Worm (Caenorhabditis elegans) whole organism, early embryonic: ENCODE measurements around the gene C14A6.3.

Experiments used
- B0310.2 ChIP-seq: sonication (generic microtip); optimal IDR thresholded peaks from 2 replicates; lab custom pipeline; 2016; ENCODE audit warnings: mild to moderate bottlenecking, missing genetic modification characterization, missing compliant biosample characterization
- F13C5.2 ChIP-seq: sonication (generic microtip); optimal IDR thresholded peaks from 2 replicates; lab custom pipeline; 2017; ENCODE audit warnings: mild to moderate bottlenecking, missing genetic modification characterization, inconsistent platforms, missing compliant biosample characterization
- aly-1 ChIP-seq: sonication (generic microtip); optimal IDR thresholded peaks from 2 replicates; lab custom pipeline; 2016; ENCODE audit warnings: missing genetic modification characterization, missing compliant biosample characterization
- ama-1 ChIP-seq: fragments of 150-350 bp; optimal IDR thresholded peaks from 2 replicates; lab custom pipeline; 2014
- ceh-13 ChIP-seq: fragments of 200-800 bp; sonication (Bioruptor generic); optimal IDR thresholded peaks from 2 replicates; lab custom pipeline; 2018; ENCODE audit warnings: mild to moderate bottlenecking, missing genetic modification characterization, missing compliant biosample characterization
- ceh-36 ChIP-seq: sonication (generic microtip); optimal IDR thresholded peaks from 2 replicates; lab custom pipeline; 2016; ENCODE audit warnings: missing genetic modification characterization, inconsistent platforms, missing compliant biosample characterization
- ets-7 ChIP-seq: sonication (generic microtip); optimal IDR thresholded peaks from 2 replicates; lab custom pipeline; 2016; ENCODE audit warnings: missing genotype, missing genetic modification characterization, missing compliant biosample characterization
- flt-1 ChIP-seq: fragments of 200-800 bp; sonication (Bioruptor generic); IDR thresholded peaks from 2 replicates; pipeline ENCODE4 v1.3.6; 2022; ENCODE audit warnings: missing genetic modification characterization, missing compliant biosample characterization
- hmbx-1 ChIP-seq: sonication (generic microtip); optimal IDR thresholded peaks from 2 replicates; lab custom pipeline; 2016; ENCODE audit warnings: mild to moderate bottlenecking, missing genetic modification characterization, missing compliant biosample characterization
- hmg-4 ChIP-seq: fragments of 200-800 bp; sonication (Bioruptor generic); optimal IDR thresholded peaks from 2 replicates; lab custom pipeline; 2018; ENCODE audit warnings: mild to moderate bottlenecking, missing genetic modification characterization, missing compliant biosample characterization
- hnd-1 ChIP-seq: sonication (generic microtip); optimal IDR thresholded peaks from 2 replicates; lab custom pipeline; 2016; ENCODE audit warnings: missing genetic modification characterization, missing compliant biosample characterization
- pes-1 ChIP-seq: fragments of 200-800 bp; sonication (Bioruptor generic); IDR thresholded peaks from 2 replicates; pipeline ENCODE4 v1.3.6; 2022; ENCODE audit warnings: missing genetic modification reagents, missing genetic modification characterization, missing compliant biosample characterization
- scrt-1 ChIP-seq: fragments of 200-800 bp; sonication (Bioruptor generic); IDR thresholded peaks from 2 replicates; pipeline ENCODE4 v1.3.6; 2022; ENCODE audit warnings: missing genetic modification characterization, missing compliant biosample characterization
- sea-1 ChIP-seq: fragments of 200-800 bp; sonication (Bioruptor generic); conservative IDR thresholded peaks from 2 replicates; pipeline ENCODE4 v1.3.6; 2022; ENCODE audit warnings: missing genetic modification characterization, missing compliant biosample characterization
- tbx-11 ChIP-seq: fragments of 200-800 bp; sonication (Bioruptor generic); IDR thresholded peaks from 2 replicates; pipeline ENCODE4 v1.3.6; 2022; ENCODE audit warnings: missing genetic modification characterization, missing compliant biosample characterization
- tbx-37 ChIP-seq: fragments of 200-800 bp; sonication (Bioruptor generic); conservative IDR thresholded peaks from 2 replicates; pipeline ENCODE4 v1.3.6; 2022; ENCODE audit warnings: missing genetic modification reagents, missing genetic modification characterization, missing compliant biosample characterization
- tra-4 ChIP-seq: sonication (generic microtip); optimal IDR thresholded peaks from 2 replicates; lab custom pipeline; 2017; ENCODE audit warnings: missing genetic modification characterization, missing compliant biosample characterization

The C14A6.3 gene

ce11 chrV:18162568-18162967, 16.4 kb downstream of the C14A6.3 start, which contains the start of gene C14A6.12:
C14A6.12 (minus strand) TSS chrV:18162668.
- no peak for TF ChIP-seq tbx-11 (GFP tag; lab: Robert Waterston, UW)
- no peak for TF ChIP-seq B0310.2 (tag; lab: Kevin White, UChicago)
- no peak for TF ChIP-seq scrt-1 (GFP tag; lab: Robert Waterston, UW)
- TF ChIP-seq hmbx-1 (tag; lab: Kevin White, UChicago): no peak
- TF ChIP-seq ets-7 (tag; lab: Kevin White, UChicago): no peak
- TF ChIP-seq pes-1 (GFP tag; lab: Robert Waterston, UW): no peak
- TF ChIP-seq F13C5.2 (tag; lab: Kevin White, UChicago): no peak
- TF ChIP-seq flt-1 (GFP tag; lab: Robert Waterston, UW): no peak
- TF ChIP-seq sea-1: no peak

- no peak for TF ChIP-seq aly-1 (tag; lab: Kevin White, UChicago)
- no peak for TF ChIP-seq ceh-36 (tag; lab: Kevin White, UChicago)
- no peak for TF ChIP-seq pes-1 (GFP tag; lab: Robert Waterston, UW)
- TF ChIP-seq hmbx-1 (tag; lab: Kevin White, UChicago): no peak
- TF ChIP-seq ama-1: no peak
- no peak for TF ChIP-seq ets-7 (tag; lab: Kevin White, UChicago)
- no peak for TF ChIP-seq B0310.2 (tag; lab: Kevin White, UChicago)
- no peak for TF ChIP-seq tbx-37 (GFP tag; lab: Robert Waterston, UW)
- TF ChIP-seq scrt-1 (GFP tag; lab: Robert Waterston, UW): no peak
- no peak for TF ChIP-seq sea-1
- no peak for TF ChIP-seq tbx-11 (GFP tag; lab: Robert Waterston, UW)
- no peak for TF ChIP-seq ceh-13
- TF ChIP-seq tra-4 (tag; lab: Kevin White, UChicago): no peak
- no peak for TF ChIP-seq flt-1 (GFP tag; lab: Robert Waterston, UW)
- no peak for TF ChIP-seq hnd-1
- no peak for TF ChIP-seq hmg-4
- TF ChIP-seq F13C5.2 (tag; lab: Kevin White, UChicago): no peak
These were observed 17.3 kb downstream of the C14A6.3 start for ce11 chrV:18163434-18163833.

ce11 chrV:18164758-18165157, 18.6 kb downstream of the C14A6.3 start, which contains the start of gene C14A6.5:
C14A6.5 (minus strand) TSS chrV:18164858.
- TF ChIP-seq ama-1: no peak

DNA sequence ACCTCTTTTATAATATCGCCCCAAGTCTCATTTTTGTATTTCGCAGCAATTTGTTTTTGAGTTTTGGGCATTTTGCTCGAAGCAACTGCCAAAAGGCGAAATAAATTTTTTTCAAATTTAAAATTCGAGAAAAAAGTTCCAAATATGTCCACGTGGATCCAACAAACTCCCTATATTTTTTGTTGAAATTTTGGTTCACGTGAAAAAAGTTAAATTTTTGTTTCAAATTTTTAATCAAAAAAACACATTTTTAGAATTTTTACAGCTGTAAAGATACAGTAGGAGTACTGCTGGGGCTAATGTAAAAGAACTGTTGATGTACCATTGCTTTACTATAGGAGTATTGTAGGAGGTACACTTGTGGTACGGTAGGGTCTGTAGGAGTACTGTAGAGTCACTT, 21.0 kb downstream of the C14A6.3 start, which contains the start of gene C14A6.6:
TSS of gene C14A6.6 (minus strand) at position 101 of the 400 bp plus-strand sequence.
- TF ChIP-seq tbx-11 (GFP tag; lab: Robert Waterston, UW): no peak
- TF ChIP-seq flt-1 (GFP tag; lab: Robert Waterston, UW): no peak
- TF ChIP-seq ama-1: no peak
- no peak for TF ChIP-seq tbx-37 (GFP tag; lab: Robert Waterston, UW)

- TF ChIP-seq ceh-36 (tag; lab: Kevin White, UChicago) (no peak), sea-1 (no peak), ets-7 (tag; lab: Kevin White, UChicago) (no peak), hmbx-1 (tag; lab: Kevin White, UChicago) (no peak)
These were observed 22.1 kb downstream of the C14A6.3 start, which contains the start of gene C14A6.7 for ce11 chrV:18168266-18168665. C14A6.7 (minus strand) TSS chrV:18168366.

DNA sequence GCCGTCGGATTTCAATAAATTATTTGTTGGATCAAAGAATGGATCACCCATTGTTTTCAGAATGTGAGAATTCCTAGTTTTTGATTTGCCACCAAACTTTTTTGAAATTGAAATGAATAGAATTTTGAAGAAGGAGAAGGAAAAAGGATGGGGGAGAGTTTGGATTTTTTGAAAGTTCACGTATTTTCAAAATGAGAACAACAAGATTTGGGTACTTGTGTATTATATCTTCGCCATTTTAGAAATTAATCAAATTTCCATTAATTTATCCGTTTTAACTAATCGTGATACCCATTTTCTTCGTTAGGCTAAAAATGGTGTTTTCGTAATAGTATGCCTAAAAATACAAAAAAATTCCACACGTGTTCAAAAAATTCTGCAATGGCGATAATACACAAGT, 25.4 kb downstream of the C14A6.3 start, which contains the start of gene C14A6.8:
TSS of gene C14A6.8 (minus strand) at position 101 of the 400 bp plus-strand sequence.
- no peak for TF ChIP-seq ets-7 (tag; lab: Kevin White, UChicago)
- TF ChIP-seq ceh-36 (tag; lab: Kevin White, UChicago): no peak
- no peak for TF ChIP-seq aly-1 (tag; lab: Kevin White, UChicago)
- no peak for TF ChIP-seq ama-1
- TF ChIP-seq sea-1: no peak
- TF ChIP-seq F13C5.2 (tag; lab: Kevin White, UChicago): no peak
- no peak for TF ChIP-seq flt-1 (GFP tag; lab: Robert Waterston, UW)

DNA sequence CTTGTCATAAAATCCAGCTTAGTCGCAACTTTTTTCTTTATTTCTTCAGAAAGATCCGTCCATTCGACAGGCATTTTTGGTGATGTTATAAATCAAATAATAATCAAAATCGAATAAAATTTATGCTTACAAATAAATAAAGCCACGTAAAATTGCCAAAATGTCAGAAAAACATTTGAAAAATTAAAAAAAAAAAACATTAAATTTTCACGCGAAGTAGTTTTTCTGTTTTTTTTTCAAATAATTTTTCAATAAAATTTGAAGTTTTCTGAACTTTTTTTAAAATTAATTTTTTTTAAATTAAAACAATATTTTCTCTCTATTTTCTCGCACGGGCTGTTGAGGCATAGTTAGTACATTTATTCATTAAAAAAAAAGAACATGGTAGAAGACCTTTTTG, 32.5 kb downstream of the C14A6.3 start, which contains the start of gene C31G12.4:
TSS of gene C31G12.4 (minus strand) at position 101 of the 400 bp plus-strand sequence.
- TF ChIP-seq tra-4 (tag; lab: Kevin White, UChicago): no peak
- TF ChIP-seq tbx-37 (GFP tag; lab: Robert Waterston, UW): no peak

ce11 chrV:18179663-18180062, 33.5 kb downstream of the C14A6.3 start, which contains the start of gene C31G12.1:
C31G12.1 (plus strand) TSS chrV:18179963.
- TF ChIP-seq tbx-37 (GFP tag; lab: Robert Waterston, UW): no peak
- TF ChIP-seq ama-1: no peak
- no peak for TF ChIP-seq sea-1
- no peak for TF ChIP-seq B0310.2 (tag; lab: Kevin White, UChicago)
- no peak for TF ChIP-seq scrt-1 (GFP tag; lab: Robert Waterston, UW)
- no peak for TF ChIP-seq ceh-36 (tag; lab: Kevin White, UChicago)

DNA sequence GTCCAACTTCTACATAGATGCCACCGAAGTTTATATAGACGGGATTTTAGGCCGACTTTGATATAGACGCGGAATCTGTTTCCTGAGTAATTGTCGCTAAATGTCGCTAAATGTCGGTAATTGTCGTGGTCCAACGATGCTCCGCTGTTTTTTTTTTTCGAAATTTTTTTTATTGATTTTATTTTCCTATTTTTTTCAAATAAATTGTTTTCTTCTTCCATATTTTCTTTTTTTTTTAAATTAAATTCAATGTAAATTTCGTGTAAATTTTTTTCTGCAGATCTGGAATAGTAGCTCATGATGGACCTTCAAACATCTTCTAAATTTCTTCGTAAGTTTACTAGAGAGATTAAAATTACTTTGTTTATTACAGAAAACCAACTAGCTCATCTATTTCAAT, 38.7 kb downstream of the C14A6.3 start, which contains the start of gene C31G12.3:
TSS of gene C31G12.3 (plus strand) at position 301 of the 400 bp plus-strand sequence.
- TF ChIP-seq ceh-36 (tag; lab: Kevin White, UChicago) (no peak), scrt-1 (GFP tag; lab: Robert Waterston, UW) (no peak), ets-7 (tag; lab: Kevin White, UChicago) (no peak), ceh-13 (no peak), hnd-1 (no peak), ama-1 (no peak), tra-4 (tag; lab: Kevin White, UChicago) (no peak), tbx-11 (GFP tag; lab: Robert Waterston, UW) (no peak), hmbx-1 (tag; lab: Kevin White, UChicago) (no peak), pes-1 (GFP tag; lab: Robert Waterston, UW) (no peak), aly-1 (tag; lab: Kevin White, UChicago) (no peak), B0310.2 (tag; lab: Kevin White, UChicago) (no peak), sea-1 (no peak), flt-1 (GFP tag; lab: Robert Waterston, UW) (no peak), F13C5.2 (tag; lab: Kevin White, UChicago) (no peak), hmg-4 (no peak), tbx-37 (GFP tag; lab: Robert Waterston, UW) (no peak)
